Worm (Caenorhabditis elegans) whole organism, mixed stage, embryonic: ENCODE measurements around the gene zgpa-1.

Experiments used
- blmp-1 ChIP-seq: fragments of 150-350 bp; optimal IDR thresholded peaks from 2 replicates; lab custom pipeline; 2014; ENCODE audit warnings: missing biosample characterization, missing genetic modification characterization
- ceh-39 ChIP-seq: fragments of 150-350 bp; optimal IDR thresholded peaks from 2 replicates; lab custom pipeline; 2014; ENCODE audit warnings: missing biosample characterization, missing genetic modification characterization
- ces-1 ChIP-seq: fragments of 150-350 bp; optimal IDR thresholded peaks from 2 replicates; lab custom pipeline; 2014; ENCODE audit warnings: missing biosample characterization, missing genetic modification reagents, missing genetic modification characterization
- cnd-1 ChIP-seq: fragments of 200-800 bp; sonication (Bioruptor generic); optimal IDR thresholded peaks from 2 replicates; lab custom pipeline; 2018; ENCODE audit warnings: mild to moderate bottlenecking, missing genetic modification characterization, missing compliant biosample characterization
- drap-1 ChIP-seq: fragments of 200-800 bp; sonication (Bioruptor generic); optimal IDR thresholded peaks from 3 replicates; lab custom pipeline; 2018; ENCODE audit warnings: mild to moderate bottlenecking, missing genetic modification characterization, missing compliant biosample characterization
- elt-1 ChIP-seq: sonication (generic microtip); optimal IDR thresholded peaks from 2 replicates; lab custom pipeline; 2017; ENCODE audit warnings: missing genetic modification characterization, mild to moderate bottlenecking, missing compliant biosample characterization, antibody characterized with exemption, moderate library complexity, borderline replicate concordance; ENCODE audit not compliant: insufficient read depth
- ham-2 ChIP-seq: fragments of 200-800 bp; sonication (Bioruptor generic); optimal IDR thresholded peaks from 2 replicates; lab custom pipeline; 2018; ENCODE audit warnings: mild to moderate bottlenecking, missing genetic modification characterization, missing compliant biosample characterization
- hlh-1 ChIP-seq: fragments of 150-350 bp; optimal IDR thresholded peaks from 2 replicates; lab custom pipeline; 2014; ENCODE audit warnings: missing biosample characterization, missing genetic modification reagents, missing genetic modification characterization
- lin-13 ChIP-seq: fragments of 150-350 bp; optimal IDR thresholded peaks from 2 replicates; lab custom pipeline; 2014; ENCODE audit warnings: missing biosample characterization, missing genetic modification characterization
- lin-32 ChIP-seq: fragments of 200-800 bp; sonication (Bioruptor generic); optimal IDR thresholded peaks from 2 replicates; lab custom pipeline; 2018; ENCODE audit warnings: mild to moderate bottlenecking, missing genetic modification characterization, missing compliant biosample characterization
- lsy-2 ChIP-seq: fragments of 150-350 bp; optimal IDR thresholded peaks from 2 replicates; lab custom pipeline; 2014; ENCODE audit warnings: missing biosample characterization, missing genetic modification characterization
- mab-5 ChIP-seq: fragments of 150-350 bp; optimal IDR thresholded peaks from 2 replicates; lab custom pipeline; 2014; ENCODE audit warnings: missing biosample characterization, missing genetic modification characterization
- mep-1 ChIP-seq: fragments of 150-350 bp; optimal IDR thresholded peaks from 2 replicates; lab custom pipeline; 2017; ENCODE audit warnings: missing biosample characterization, missing genetic modification reagents, missing genetic modification characterization, inconsistent platforms
- nhr-12 ChIP-seq: fragments of 150-350 bp; optimal IDR thresholded peaks from 2 replicates; lab custom pipeline; 2014; ENCODE audit warnings: missing biosample characterization, missing genetic modification characterization
- nhr-28 ChIP-seq: fragments of 150-350 bp; optimal IDR thresholded peaks from 2 replicates; lab custom pipeline; 2014; ENCODE audit warnings: missing biosample characterization, missing genetic modification characterization
- nhr-76 ChIP-seq: sonication (generic microtip); optimal IDR thresholded peaks from 2 replicates; lab custom pipeline; 2017; ENCODE audit warnings: missing biosample characterization, missing genetic modification characterization
- pha-4 ChIP-seq: fragments of 150-350 bp; optimal IDR thresholded peaks from 2 replicates; lab custom pipeline; 2018; ENCODE audit warnings: missing biosample characterization, missing genetic modification reagents, missing genetic modification characterization
- sem-2 ChIP-seq: fragments of 200-800 bp; sonication (Bioruptor generic); optimal IDR thresholded peaks from 2 replicates; lab custom pipeline; 2018; ENCODE audit warnings: mild to moderate bottlenecking, missing genetic modification characterization, missing compliant biosample characterization
- snpc-4 ChIP-seq: fragments of 150-350 bp; optimal IDR thresholded peaks from 2 replicates; lab custom pipeline; 2014; ENCODE audit warnings: missing biosample characterization, missing genetic modification characterization
- sptf-1 ChIP-seq: sonication (generic microtip); optimal IDR thresholded peaks from 2 replicates; lab custom pipeline; 2017; ENCODE audit warnings: mild to moderate bottlenecking, missing genetic modification characterization, moderate library complexity, missing compliant biosample characterization
- unc-120 ChIP-seq: sonication (generic microtip); optimal IDR thresholded peaks from 2 replicates; lab custom pipeline; 2017; ENCODE audit warnings: missing genetic modification characterization, missing compliant biosample characterization; ENCODE audit not compliant: poor library complexity, severe bottlenecking
- unc-62 ChIP-seq: fragments of 150-350 bp; optimal IDR thresholded peaks from 2 replicates; lab custom pipeline; 2014; ENCODE audit warnings: missing biosample characterization, missing genetic modification reagents, missing genetic modification characterization
- ztf-11 ChIP-seq: fragments of 150-350 bp; optimal IDR thresholded peaks from 2 replicates; lab custom pipeline; 2014; ENCODE audit warnings: missing biosample characterization, missing genetic modification characterization

Gene zgpa-1

DNA sequence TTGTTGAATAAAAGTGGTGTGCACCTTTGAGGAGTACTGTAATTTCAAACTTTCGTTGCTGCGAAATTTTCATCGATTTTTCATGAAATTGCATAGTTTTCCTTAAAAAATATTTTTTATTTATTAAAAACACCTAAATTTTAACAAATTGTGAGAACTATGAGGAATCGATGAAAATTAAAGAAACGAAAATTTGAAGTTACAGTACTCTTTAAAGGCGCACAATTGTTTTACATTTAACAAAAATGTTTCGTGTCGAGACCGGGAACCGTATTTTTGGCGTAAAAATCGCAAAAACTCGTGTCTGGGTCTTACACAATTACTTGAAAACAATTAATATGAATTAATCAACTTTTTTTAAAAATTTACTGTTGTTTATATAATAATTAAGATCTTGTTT is 42.4 kb downstream of the zgpa-1 start, which contains the start of gene rdl-1:
Gene rdl-1 (minus strand): TSS at position 101 of the 400 bp plus-strand sequence.
- no peak for TF ChIP-seq ham-2 (GFP tag; lab: Kevin White, UChicago)
- no peak for TF ChIP-seq ces-1 (GFP tag; lab: Kevin White, UChicago)
- TF ChIP-seq ceh-39 = no peak
- TF ChIP-seq unc-62 = no peak
- no peak for TF ChIP-seq ztf-11 (tag; lab: Kevin White, UChicago)

DNA sequence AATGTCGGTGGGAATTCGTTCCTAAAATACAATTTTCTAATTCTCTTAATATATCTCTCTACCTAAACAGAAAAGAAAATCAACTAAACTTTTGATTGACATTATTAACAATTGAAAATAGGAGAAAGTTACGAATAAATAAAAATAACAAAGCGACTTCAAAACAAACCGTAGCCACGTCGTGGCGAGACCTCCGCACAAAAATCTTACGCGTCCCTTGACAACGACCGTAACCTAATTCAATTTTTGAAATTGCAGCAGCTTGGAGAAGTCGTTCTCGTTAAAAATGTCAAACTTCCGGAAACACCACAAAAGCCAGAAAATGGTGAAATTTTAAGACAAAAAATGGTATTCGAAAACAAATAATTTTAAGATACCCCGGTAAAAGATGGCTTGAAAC is 48.3 kb downstream of the zgpa-1 start:
- TF ChIP-seq ceh-39 (no peak), sptf-1 (tag; lab: Kevin White, UChicago) (no peak), pha-4 (tag; lab: Kevin White, UChicago) (no peak), mep-1 (no peak), nhr-76 (tag; lab: Kevin White, UChicago) (no peak), hlh-1 (no peak), mab-5 (no peak), drap-1 (GFP tag; lab: Kevin White, UChicago) (no peak), elt-1 (tag; lab: Kevin White, UChicago) (no peak), nhr-28 (tag; lab: Kevin White, UChicago) (no peak), ham-2 (GFP tag; lab: Kevin White, UChicago) (no peak), cnd-1 (tag; lab: Kevin White, UChicago) (no peak), lin-32 (GFP tag; lab: Kevin White, UChicago) (no peak), ces-1 (GFP tag; lab: Kevin White, UChicago) (no peak), lin-13 (no peak), nhr-12 (tag; lab: Kevin White, UChicago) (no peak), sem-2 (GFP tag; lab: Kevin White, UChicago) (no peak), lsy-2 (tag; lab: Kevin White, UChicago) (no peak)

DNA sequence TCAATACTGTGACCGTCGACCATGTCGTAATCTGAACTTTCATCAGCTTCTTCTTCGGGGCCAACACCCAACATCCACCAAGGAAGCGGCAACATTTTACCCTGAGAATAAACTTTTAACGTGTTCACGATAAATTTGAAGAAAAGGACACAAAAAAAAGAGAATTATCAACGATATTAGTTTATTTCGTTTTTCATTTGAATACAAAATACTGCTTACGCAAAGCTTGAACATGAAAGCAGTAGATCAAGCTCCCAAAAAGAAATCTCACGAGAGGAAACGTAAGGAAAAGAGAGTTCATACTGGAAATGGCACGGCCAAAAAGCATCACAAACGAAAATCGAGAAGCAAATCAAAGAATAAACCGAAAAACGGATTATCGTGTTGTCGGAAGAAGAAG is 48.9 kb downstream of the zgpa-1 start, which contains the start of the genes C46A5.6 and C46A5.1:
Gene C46A5.6 (minus strand): TSS at position 101 of the 400 bp plus-strand sequence.
Gene C46A5.1 (plus strand): TSS at position 184 of the 400 bp plus-strand sequence.
- no peak for TF ChIP-seq unc-120 (tag; lab: Kevin White, UChicago)
- TF ChIP-seq mab-5 = no peak
- TF ChIP-seq snpc-4 (tag; lab: Kevin White, UChicago) = no peak
- TF ChIP-seq ham-2 (GFP tag; lab: Kevin White, UChicago) = no peak
- TF ChIP-seq lin-13 = no peak
- no peak for TF ChIP-seq lin-32 (GFP tag; lab: Kevin White, UChicago)
- no peak for TF ChIP-seq nhr-76 (tag; lab: Kevin White, UChicago)
- TF ChIP-seq ces-1 (GFP tag; lab: Kevin White, UChicago) = no peak
- no peak for TF ChIP-seq blmp-1 (tag; lab: Kevin White, UChicago)
- no peak for TF ChIP-seq ceh-39
- TF ChIP-seq sptf-1 (tag; lab: Kevin White, UChicago) = no peak
